Fruit fly (Drosophila melanogaster) whole organism, embryonic: ENCODE data around the gene CG9269.
A peak's percentile ranks its signal among the peaks of the same experiment; 100 is the strongest.

Experiments
- Adf1 ChIP-seq: fragments of 200-800 bp; sonication (Bioruptor generic); IDR thresholded peaks from 2 replicates; pipeline ENCODE4 v1.3.6; 2022; ENCODE audit warnings: missing biosample characterization, missing genetic modification characterization
- CG10565 ChIP-seq: fragments of 200-800 bp; sonication (Bioruptor generic); optimal IDR thresholded peaks from 3 replicates; lab custom pipeline; 2016; ENCODE audit warnings: missing biosample characterization, mild to moderate bottlenecking, missing genetic modification characterization
- CG12155 ChIP-seq: fragments of 200-800 bp; sonication (Bioruptor generic); optimal IDR thresholded peaks from 3 replicates; lab custom pipeline; 2016; ENCODE audit warnings: missing biosample characterization, missing genetic modification characterization
- CG13296 ChIP-seq: fragments of 200-800 bp; sonication (Bioruptor generic); optimal IDR thresholded peaks from 3 replicates; lab custom pipeline; 2018; ENCODE audit warnings: missing biosample characterization, mild to moderate bottlenecking, missing genetic modification characterization
- CG15011 ChIP-seq: fragments of 200-800 bp; sonication (Bioruptor generic); optimal IDR thresholded peaks from 3 replicates; lab custom pipeline; 2018; ENCODE audit warnings: missing biosample characterization, mild to moderate bottlenecking, missing genetic modification characterization
- CG17361 ChIP-seq: fragments of 200-800 bp; sonication (Bioruptor generic); IDR thresholded peaks from 3 replicates; pipeline ENCODE4 v1.3.6; 2022; ENCODE audit warnings: missing biosample characterization, missing genetic modification characterization
- CG18262 ChIP-seq: fragments of 200-800 bp; optimal IDR thresholded peaks from 3 replicates; lab custom pipeline; 2019; ENCODE audit warnings: missing biosample characterization, mild to moderate bottlenecking, missing genetic modification characterization, moderate library complexity
- CG1832 ChIP-seq: fragments of 200-800 bp; sonication (Bioruptor generic); optimal IDR thresholded peaks from 2 replicates; lab custom pipeline; 2017; ENCODE audit warnings: missing biosample characterization, mild to moderate bottlenecking, missing genetic modification characterization, inconsistent platforms
- CG2199 ChIP-seq: fragments of 200-800 bp; sonication (Bioruptor generic); IDR thresholded peaks from 3 replicates; pipeline ENCODE4 v1.3.6; 2022; ENCODE audit warnings: missing biosample characterization, missing genetic modification characterization
- CG2712 ChIP-seq: fragments of 200-800 bp; optimal IDR thresholded peaks from 3 replicates; lab custom pipeline; 2019; ENCODE audit warnings: missing biosample characterization, mild to moderate bottlenecking, missing genetic modification characterization, moderate library complexity
- CG32767 ChIP-seq: fragments of 200-800 bp; sonication (Bioruptor generic); IDR thresholded peaks from 2 replicates; pipeline ENCODE4 v1.3.6; 2022; ENCODE audit warnings: missing biosample characterization, missing genetic modification characterization
- CG33213 ChIP-seq: fragments of 200-800 bp; sonication (Bioruptor generic); optimal IDR thresholded peaks from 3 replicates; lab custom pipeline; 2016; ENCODE audit warnings: missing biosample characterization, missing genetic modification characterization
- CG4328 ChIP-seq: fragments of 200-800 bp; sonication (Bioruptor generic); optimal IDR thresholded peaks from 3 replicates; lab custom pipeline; 2017; ENCODE audit warnings: missing biosample characterization, missing genetic modification reagents, missing genetic modification characterization
- CG4820 ChIP-seq: fragments of 200-800 bp; sonication (Bioruptor generic); optimal IDR thresholded peaks from 3 replicates; lab custom pipeline; 2016; ENCODE audit warnings: missing biosample characterization, missing genetic modification characterization
- CG7987 ChIP-seq: fragments of 200-800 bp; sonication (Bioruptor generic); optimal IDR thresholded peaks from 2 replicates; lab custom pipeline; 2018; ENCODE audit warnings: missing biosample characterization, mild to moderate bottlenecking, missing genetic modification characterization, moderate library complexity
- CG9932 ChIP-seq: fragments of 200-800 bp; sonication (Bioruptor generic); IDR thresholded peaks from 2 replicates; pipeline ENCODE4 v1.3.6; 2022; ENCODE audit warnings: missing biosample characterization, missing genetic modification characterization
- Camta ChIP-seq: fragments of 200-800 bp; sonication (Bioruptor generic); optimal IDR thresholded peaks from 2 replicates; lab custom pipeline; 2016; ENCODE audit warnings: missing biosample characterization, missing genetic modification characterization
- D19A ChIP-seq: fragments of 200-800 bp; optimal IDR thresholded peaks from 3 replicates; lab custom pipeline; 2019; ENCODE audit warnings: missing biosample characterization, mild to moderate bottlenecking, missing genetic modification characterization, moderate library complexity
- Eip74EF ChIP-seq, 2 experiments: fragments of 200-800 bp in 1 of 2; fragments of >200 bp in 1 of 2; sonication (Bioruptor generic) in 1 of 2; optimal IDR thresholded peaks; 2 replicates each; lab custom pipeline; 2017 to 2019; ENCODE audit warnings: missing biosample characterization in 2 of 2, missing genetic modification characterization in 2 of 2, mild to moderate bottlenecking in 1 of 2, moderate library complexity in 1 of 2
- Ets97D ChIP-seq: fragments of 200-800 bp; sonication (Bioruptor generic); optimal IDR thresholded peaks from 3 replicates; lab custom pipeline; 2016; ENCODE audit warnings: missing biosample characterization, missing genetic modification characterization
- H2.0 ChIP-seq: fragments of 200-800 bp; sonication (Bioruptor generic); IDR thresholded peaks from 2 replicates; pipeline ENCODE4 v1.3.6; 2022; ENCODE audit warnings: missing biosample characterization, missing genetic modification characterization
- HLH3B ChIP-seq: fragments of 200-800 bp; sonication (Bioruptor generic); IDR thresholded peaks from 2 replicates; pipeline ENCODE4 v1.3.6; 2022; ENCODE audit warnings: missing biosample characterization, missing genetic modification characterization
- Hsf ChIP-seq: fragments of 200-800 bp; sonication (Bioruptor generic); optimal IDR thresholded peaks from 3 replicates; lab custom pipeline; 2016; ENCODE audit warnings: missing biosample characterization, missing genetic modification characterization
- MBD-R2 ChIP-seq: fragments of 200-800 bp; sonication (Bioruptor generic); IDR thresholded peaks from 2 replicates; pipeline ENCODE4 v1.3.6; 2022; ENCODE audit warnings: missing biosample characterization, missing genetic modification characterization
- MESR4 ChIP-seq: fragments of 200-800 bp; sonication (Bioruptor generic); optimal IDR thresholded peaks from 2 replicates; lab custom pipeline; 2018; ENCODE audit warnings: missing biosample characterization, mild to moderate bottlenecking, missing genetic modification characterization, moderate library complexity
- Max ChIP-seq: fragments of 200-800 bp; sonication (Bioruptor generic); optimal IDR thresholded peaks from 2 replicates; lab custom pipeline; 2016; ENCODE audit warnings: missing biosample characterization, mild to moderate bottlenecking, missing genetic modification characterization
- Meics ChIP-seq: fragments of 200-800 bp; sonication (Bioruptor generic); optimal IDR thresholded peaks from 2 replicates; lab custom pipeline; 2017; ENCODE audit warnings: missing biosample characterization, mild to moderate bottlenecking, missing genetic modification characterization
- Rfx ChIP-seq: fragments of 200-800 bp; sonication (Bioruptor generic); IDR thresholded peaks from 2 replicates; pipeline ENCODE4 v1.3.6; 2022; ENCODE audit warnings: missing biosample characterization, missing genetic modification characterization
- Rx ChIP-seq: fragments of 200-800 bp; sonication (Bioruptor generic); IDR thresholded peaks from 2 replicates; pipeline ENCODE4 v1.3.6; 2022; ENCODE audit warnings: missing biosample characterization, missing genetic modification characterization
- Stat92E ChIP-seq, 3 experiments: fragments of >200 bp in 2 of 3; fragments of 200-800 bp in 1 of 3; sonication (Bioruptor generic) in 1 of 3; optimal IDR thresholded peaks; 2 replicates each; lab custom pipeline; 2017 to 2019; ENCODE audit warnings: missing biosample characterization in 3 of 3, missing genetic modification characterization in 3 of 3, mild to moderate bottlenecking in 1 of 3, moderate library complexity in 1 of 3
- Usf ChIP-seq: fragments of 200-800 bp; sonication (Bioruptor generic); optimal IDR thresholded peaks from 2 replicates; lab custom pipeline; 2017; ENCODE audit warnings: missing genotype, missing biosample characterization, missing genetic modification characterization
- YL-1 ChIP-seq: fragments of 200-800 bp; sonication (Bioruptor generic); optimal IDR thresholded peaks from 3 replicates; lab custom pipeline; 2017; ENCODE audit warnings: missing biosample characterization, mild to moderate bottlenecking, missing genetic modification characterization
- aop ChIP-seq: fragments of 200-800 bp; sonication (Bioruptor generic); IDR thresholded peaks from 2 replicates; pipeline ENCODE4 v1.3.6; 2022; ENCODE audit warnings: missing biosample characterization, missing genetic modification characterization
- bsh ChIP-seq, 2 experiments: fragments of 200-800 bp; sonication (Bioruptor generic); optimal IDR thresholded peaks; 2 replicates each; lab custom pipeline; 2017 to 2018; ENCODE audit warnings: mild to moderate bottlenecking in 2 of 2, missing biosample characterization in 2 of 2, missing genetic modification characterization in 2 of 2, moderate library complexity in 1 of 2
- cg ChIP-seq: fragments of 200-800 bp; sonication (Bioruptor generic); optimal IDR thresholded peaks from 3 replicates; lab custom pipeline; 2019; ENCODE audit warnings: missing biosample characterization, mild to moderate bottlenecking, missing genetic modification characterization, moderate library complexity
- crol ChIP-seq: fragments of 200-800 bp; sonication (Bioruptor generic); IDR thresholded peaks from 2 replicates; pipeline ENCODE4 v1.3.6; 2022; ENCODE audit warnings: missing biosample characterization, missing genetic modification characterization
- disco-r ChIP-seq: fragments of 200-800 bp; sonication (Bioruptor generic); optimal IDR thresholded peaks from 2 replicates; lab custom pipeline; 2016; ENCODE audit warnings: missing biosample characterization, missing genetic modification characterization
- dm ChIP-seq: fragments of 200-800 bp; sonication (Bioruptor generic); optimal IDR thresholded peaks from 3 replicates; lab custom pipeline; 2016; ENCODE audit warnings: missing biosample characterization, missing genetic modification characterization
- gt ChIP-seq: fragments of 200-800 bp; sonication (Bioruptor generic); IDR thresholded peaks from 2 replicates; pipeline ENCODE4 v1.3.6; 2022; ENCODE audit warnings: missing biosample characterization, missing genetic modification characterization
- otp ChIP-seq: fragments of 200-800 bp; sonication (Bioruptor generic); IDR thresholded peaks from 3 replicates; pipeline ENCODE4, ENCODE4 v1.3.6; 2022; ENCODE audit warnings: missing biosample characterization, missing genetic modification characterization
- p53 ChIP-seq: fragments of 200-800 bp; sonication (Bioruptor generic); optimal IDR thresholded peaks from 2 replicates; lab custom pipeline; 2016; ENCODE audit warnings: missing biosample characterization, missing genetic modification characterization
- sim ChIP-seq: fragments of 200-800 bp; sonication (Bioruptor generic); IDR thresholded peaks from 2 replicates; pipeline ENCODE4 v1.3.6; 2022; ENCODE audit warnings: missing biosample characterization, missing genetic modification characterization
- slbo ChIP-seq: fragments of 200-800 bp; sonication (Bioruptor generic); IDR thresholded peaks from 2 replicates; pipeline ENCODE4 v1.3.6; 2022; ENCODE audit warnings: missing biosample characterization, missing genetic modification characterization
- sna ChIP-seq: fragments of 200-800 bp; sonication (Bioruptor generic); IDR thresholded peaks from 2 replicates; pipeline ENCODE4 v1.3.6; 2022; ENCODE audit warnings: missing biosample characterization, missing genetic modification characterization; ENCODE audit not compliant: partially characterized antibody
- ssp ChIP-seq: fragments of 200-800 bp; sonication (Bioruptor generic); IDR thresholded peaks from 2 replicates; pipeline ENCODE4 v1.3.6; 2022; ENCODE audit warnings: missing biosample characterization, missing genetic modification characterization
- stwl ChIP-seq: fragments of 200-800 bp; sonication (Bioruptor generic); optimal IDR thresholded peaks from 3 replicates; lab custom pipeline; 2018; ENCODE audit warnings: missing biosample characterization, mild to moderate bottlenecking, missing genetic modification characterization, moderate library complexity
- ttk ChIP-seq: fragments of 200-800 bp; sonication (Bioruptor generic); IDR thresholded peaks from 2 replicates; pipeline ENCODE4 v2.1.2; 2022; ENCODE audit warnings: missing biosample characterization, missing genetic modification characterization
- wor ChIP-seq: fragments of 200-800 bp; sonication (Bioruptor generic); IDR thresholded peaks from 2 replicates; pipeline ENCODE4 v1.3.6; 2022; ENCODE audit warnings: missing biosample characterization, missing genetic modification characterization
- zf30C ChIP-seq: fragments of 200-800 bp; sonication (Bioruptor generic); optimal IDR thresholded peaks from 3 replicates; lab custom pipeline; 2018; ENCODE audit warnings: missing biosample characterization, mild to moderate bottlenecking, missing genetic modification characterization

The CG9269 gene

DNA sequence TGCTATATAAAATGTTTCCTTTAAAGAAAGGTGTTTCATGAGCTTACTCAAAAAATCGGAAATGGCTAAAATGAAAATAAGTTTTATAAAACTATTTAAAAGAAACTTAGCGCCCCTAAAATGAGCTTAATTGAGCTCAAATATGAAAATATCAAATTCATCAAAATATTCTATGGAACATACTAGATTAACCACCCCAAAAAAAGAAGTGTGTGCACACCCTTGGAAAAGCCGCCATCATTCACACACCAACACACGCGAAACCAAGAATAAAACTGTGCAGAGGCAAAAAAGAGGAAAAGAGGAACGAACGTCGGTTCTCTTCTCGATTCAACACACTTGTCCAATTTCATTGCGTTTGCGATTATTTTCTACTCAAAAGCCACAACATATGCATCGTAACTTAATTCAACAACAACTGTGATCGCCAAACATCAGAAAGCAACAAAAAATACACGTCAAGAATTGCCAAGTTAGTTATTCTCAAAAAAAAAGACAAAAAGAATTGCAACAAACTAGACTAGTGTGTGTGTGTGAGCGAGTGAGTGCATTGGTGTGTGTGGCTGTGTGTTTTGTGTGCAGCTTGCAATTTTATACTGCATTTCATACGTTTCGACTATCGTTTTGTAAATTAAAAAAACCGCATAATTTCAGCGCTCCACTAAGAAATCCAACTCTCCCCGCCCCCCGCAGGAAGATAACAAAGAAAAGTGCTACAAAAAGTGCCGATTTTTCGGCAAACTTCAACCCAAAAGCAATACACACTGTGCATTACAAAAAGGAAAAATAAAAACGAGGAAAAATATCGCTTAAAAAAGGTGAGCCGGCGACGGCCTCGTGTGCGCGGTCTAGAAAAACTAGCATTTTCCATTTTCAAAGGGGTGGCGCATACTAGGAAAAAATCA lies 31.3 kb downstream of the CG9269 start, which contains the start of gene rin:
rin (plus strand) TSS at position 276 of the 905 bp plus-strand sequence.
- TF ChIP-seq Adf1 (GFP tag; lab: Robert Waterston, UW) (no peak), CG2199 (GFP tag; lab: Robert Waterston, UW) (no peak), CG7987 (no peak), wor (GFP tag; lab: Robert Waterston, UW) (no peak), Ets97D (peak; percentile 29), cg (GFP tag; lab: Kevin White, UChicago) (peak; percentile 92), CG15011 (no peak), CG1832 (GFP tag; lab: Kevin White, UChicago) (no peak), Rx (GFP tag; lab: Robert Waterston, UW) (no peak), sna (no peak), CG12155 (no peak), CG2712 (tag; lab: Kevin White, UChicago) (no peak), ttk (GFP tag; lab: Robert Waterston, UW) (no peak), YL-1 (no peak), CG18262 (no peak), Meics (GFP tag; lab: Kevin White, UChicago) (no peak), CG10565 (GFP tag; lab: Kevin White, UChicago) (no peak), CG17361 (GFP tag; lab: Robert Waterston, UW) (no peak), HLH3B (GFP tag; lab: Robert Waterston, UW) (no peak), gt (GFP tag; lab: Robert Waterston, UW) (no peak), ssp (GFP tag; lab: Robert Waterston, UW) (peak; percentile 9; the same call in 1 of the 2 replicates), D19A (tag; lab: Kevin White, UChicago) (no peak), zf30C (GFP tag; lab: Kevin White, UChicago) (peak; percentile 35), p53 (GFP tag; lab: Kevin White, UChicago) (no peak), H2.0 (no peak), otp (GFP tag; lab: Robert Waterston, UW) (no peak), Camta (GFP tag; lab: Kevin White, UChicago) (no peak), Eip74EF (GFP tag; optimal IDR thresholded peaks at IDR 0.05; lab: Kevin White, UChicago) (peak in 1 of 2 experiments; percentile 16), bsh (GFP tag; optimal IDR thresholded peaks at IDR 0.05; lab: Kevin White, UChicago) (peak in 1 of 2 experiments; percentile 80), dm (peak; percentile 2), aop (GFP tag; lab: Robert Waterston, UW) (no peak), stwl (peak; percentile 17), CG9932 (GFP tag; lab: Robert Waterston, UW) (peak; percentile 71), CG4820 (no peak), Max (GFP tag; lab: Kevin White, UChicago) (peak; percentile 18), MESR4 (GFP tag; lab: Kevin White, UChicago) (peak; percentile 49), CG32767 (GFP tag; lab: Robert Waterston, UW) (no peak), crol (GFP tag; lab: Robert Waterston, UW) (peak; percentile 38; the same call in 1 of the 2 replicates), CG33213 (no peak), Rfx (GFP tag; lab: Robert Waterston, UW) (peak; percentile 30; the same call in 1 of the 2 replicates), Usf (GFP tag; lab: Kevin White, UChicago) (no peak), sim (no peak), Stat92E (GFP tag; optimal IDR thresholded peaks at IDR 0.05; lab: Kevin White, UChicago) (no peak), slbo (GFP tag; lab: Robert Waterston, UW) (peak; percentile 27; the same call in 1 of the 2 replicates), disco-r (GFP tag; lab: Kevin White, UChicago) (no peak), Hsf (GFP tag; lab: Kevin White, UChicago) (peak; percentile 7), CG13296 (GFP tag; lab: Kevin White, UChicago) (no peak), MBD-R2 (GFP tag; lab: Robert Waterston, UW) (0 out of 2 replicates have a peak, but pooled peaks have one; percentile 33), CG4328 (GFP tag; lab: Kevin White, UChicago) (no peak)
